Fruit fly (Drosophila melanogaster) whole organism, embryonic: ENCODE data around the gene Miox.

Experiments
- ATbp ChIP-seq: fragments of 200-800 bp; sonication (Bioruptor generic); optimal IDR thresholded peaks from 2 replicates; lab custom pipeline; 2017; ENCODE audit warnings: missing biosample characterization, mild to moderate bottlenecking, missing genetic modification characterization, missing genetic modification reagents
- Awh ChIP-seq: fragments of 200-800 bp; sonication (Bioruptor generic); IDR thresholded peaks from 2 replicates; pipeline ENCODE4, ENCODE4 v1.3.6; 2022; ENCODE audit warnings: missing biosample characterization, missing genetic modification characterization
- CG10147 ChIP-seq: fragments of 200-800 bp; sonication (Bioruptor generic); optimal IDR thresholded peaks from 2 replicates; lab custom pipeline; 2019; ENCODE audit warnings: missing biosample characterization, mild to moderate bottlenecking, missing genetic modification characterization, moderate library complexity
- CG10543 ChIP-seq: fragments of 200-800 bp; sonication (Bioruptor generic); optimal IDR thresholded peaks from 3 replicates; lab custom pipeline; 2017; ENCODE audit warnings: missing biosample characterization, mild to moderate bottlenecking, missing genetic modification characterization, moderate library complexity
- CG11723 ChIP-seq: fragments of 200-800 bp; sonication (Bioruptor generic); optimal IDR thresholded peaks from 2 replicates; lab custom pipeline; 2017; ENCODE audit warnings: missing biosample characterization, mild to moderate bottlenecking, missing genetic modification characterization
- CG12071 ChIP-seq: fragments of 200-800 bp; sonication (Bioruptor generic); optimal IDR thresholded peaks from 3 replicates; lab custom pipeline; 2018; ENCODE audit warnings: missing biosample characterization, mild to moderate bottlenecking, missing genetic modification characterization
- CG12659 ChIP-seq: fragments of 200-800 bp; sonication (Bioruptor generic); optimal IDR thresholded peaks from 3 replicates; lab custom pipeline; 2017; ENCODE audit warnings: mild to moderate bottlenecking, missing biosample characterization, missing genetic modification reagents, missing genetic modification characterization
- CG14014 ChIP-seq: fragments of 200-800 bp; sonication (Bioruptor generic); IDR thresholded peaks from 2 replicates; pipeline ENCODE4 v1.3.6; 2022; ENCODE audit warnings: missing biosample characterization, missing genetic modification characterization
- CG17912 ChIP-seq: fragments of 200-800 bp; sonication (Bioruptor generic); optimal IDR thresholded peaks from 2 replicates; lab custom pipeline; 2018; ENCODE audit warnings: missing biosample characterization, mild to moderate bottlenecking, missing genetic modification characterization
- CG2712 ChIP-seq: fragments of 200-800 bp; optimal IDR thresholded peaks from 3 replicates; lab custom pipeline; 2019; ENCODE audit warnings: missing biosample characterization, mild to moderate bottlenecking, missing genetic modification characterization, moderate library complexity
- CG30403 ChIP-seq: fragments of 200-800 bp; sonication (Bioruptor generic); optimal IDR thresholded peaks from 3 replicates; lab custom pipeline; 2016; ENCODE audit warnings: missing biosample characterization, missing genetic modification characterization
- CG31441 ChIP-seq: fragments of 200-800 bp; sonication (Bioruptor generic); IDR thresholded peaks from 2 replicates; pipeline ENCODE4 v1.3.6; 2022; ENCODE audit warnings: missing biosample characterization, missing genetic modification characterization
- CG32532 ChIP-seq: fragments of 200-800 bp; sonication (Bioruptor generic); IDR thresholded peaks from 2 replicates; pipeline ENCODE4 v1.3.6; 2022; ENCODE audit warnings: missing biosample characterization, missing genetic modification characterization
- CG32767 ChIP-seq: fragments of 200-800 bp; sonication (Bioruptor generic); IDR thresholded peaks from 2 replicates; pipeline ENCODE4 v1.3.6; 2022; ENCODE audit warnings: missing biosample characterization, missing genetic modification characterization
- CG6689 ChIP-seq: fragments of 200-800 bp; sonication (Bioruptor generic); IDR thresholded peaks from 2 replicates; pipeline ENCODE4 v1.3.6; 2022; ENCODE audit warnings: missing biosample characterization, missing genetic modification characterization
- CG7839 ChIP-seq: fragments of 200-800 bp; sonication (Bioruptor generic); optimal IDR thresholded peaks from 3 replicates; lab custom pipeline; 2018; ENCODE audit warnings: missing biosample characterization, mild to moderate bottlenecking, missing genetic modification characterization, moderate library complexity
- CG9727 ChIP-seq: fragments of 200-800 bp; sonication (Bioruptor generic); optimal IDR thresholded peaks from 3 replicates; lab custom pipeline; 2017; ENCODE audit warnings: missing biosample characterization, mild to moderate bottlenecking, missing genetic modification characterization
- CG9817 ChIP-seq: fragments of 200-800 bp; sonication (Bioruptor generic); optimal IDR thresholded peaks from 2 replicates; lab custom pipeline; 2018; ENCODE audit warnings: missing biosample characterization, mild to moderate bottlenecking, missing genetic modification characterization, moderate library complexity
- Camta ChIP-seq: fragments of 200-800 bp; sonication (Bioruptor generic); optimal IDR thresholded peaks from 2 replicates; lab custom pipeline; 2016; ENCODE audit warnings: missing biosample characterization, missing genetic modification characterization
- Dad ChIP-seq: fragments of 200-800 bp; sonication (Bioruptor generic); optimal IDR thresholded peaks from 3 replicates; lab custom pipeline; 2016; ENCODE audit warnings: missing biosample characterization, missing genetic modification characterization
- Dbx ChIP-seq: fragments of 200-800 bp; sonication (Bioruptor generic); IDR thresholded peaks from 3 replicates; pipeline ENCODE4 v1.3.6; 2022; ENCODE audit warnings: missing biosample characterization, missing genetic modification characterization
- Dek ChIP-seq: fragments of 200-800 bp; sonication (Bioruptor generic); optimal IDR thresholded peaks from 3 replicates; lab custom pipeline; 2019; ENCODE audit warnings: missing biosample characterization, mild to moderate bottlenecking, missing genetic modification characterization, moderate library complexity
- Dip3 ChIP-seq: fragments of 200-800 bp; sonication (Bioruptor generic); optimal IDR thresholded peaks from 3 replicates; lab custom pipeline; 2016; ENCODE audit warnings: missing biosample characterization, missing genetic modification characterization
- Elba2 ChIP-seq: fragments of 200-800 bp; sonication (Bioruptor generic); optimal IDR thresholded peaks from 3 replicates; lab custom pipeline; 2016; ENCODE audit warnings: missing biosample characterization, missing genetic modification characterization
- Gug ChIP-seq: fragments of 200-800 bp; sonication (Bioruptor generic); IDR thresholded peaks from 4 replicates; pipeline ENCODE4 v1.3.6; 2022; ENCODE audit warnings: missing biosample characterization, missing genetic modification characterization
- HHEX ChIP-seq: fragments of 200-800 bp; sonication (Bioruptor generic); optimal IDR thresholded peaks from 3 replicates; lab custom pipeline; 2017; ENCODE audit warnings: missing biosample characterization, mild to moderate bottlenecking, missing genetic modification characterization, missing genetic modification reagents
- HLH3B ChIP-seq: fragments of 200-800 bp; sonication (Bioruptor generic); IDR thresholded peaks from 2 replicates; pipeline ENCODE4 v1.3.6; 2022; ENCODE audit warnings: missing biosample characterization, missing genetic modification characterization
- Hmx ChIP-seq: fragments of 200-800 bp; sonication (Bioruptor generic); optimal IDR thresholded peaks from 2 replicates; lab custom pipeline; 2016; ENCODE audit warnings: missing biosample characterization, missing genetic modification characterization
- Mad ChIP-seq: fragments of 200-800 bp; sonication (Bioruptor generic); optimal IDR thresholded peaks from 2 replicates; lab custom pipeline; 2016; ENCODE audit warnings: missing biosample characterization, missing genetic modification characterization
- Oaz ChIP-seq: fragments of 200-800 bp; sonication (Bioruptor generic); IDR thresholded peaks from 2 replicates; pipeline ENCODE4 v1.3.6; 2022; ENCODE audit warnings: missing biosample characterization, missing genetic modification characterization
- TFAM ChIP-seq: fragments of 200-800 bp; sonication (Bioruptor generic); optimal IDR thresholded peaks from 2 replicates; lab custom pipeline; 2017; ENCODE audit warnings: missing biosample characterization, missing genetic modification characterization, inconsistent platforms
- Xbp1 ChIP-seq: fragments of 200-800 bp; sonication (Bioruptor generic); optimal IDR thresholded peaks from 3 replicates; lab custom pipeline; 2016; ENCODE audit warnings: missing biosample characterization, mild to moderate bottlenecking, missing genetic modification characterization
- ap ChIP-seq: fragments of 200-800 bp; sonication (Bioruptor generic); IDR thresholded peaks from 2 replicates; pipeline ENCODE4 v1.3.6; 2022; ENCODE audit warnings: missing biosample characterization, missing genetic modification characterization
- bcd ChIP-seq: fragments of 200-800 bp; sonication (Bioruptor generic); optimal IDR thresholded peaks from 2 replicates; lab custom pipeline; 2017; ENCODE audit warnings: missing biosample characterization, mild to moderate bottlenecking, missing genetic modification characterization
- bsh ChIP-seq, 2 experiments: fragments of 200-800 bp; sonication (Bioruptor generic); optimal IDR thresholded peaks; 2 replicates each; lab custom pipeline; 2017 to 2018; ENCODE audit warnings: mild to moderate bottlenecking in 2 of 2, missing biosample characterization in 2 of 2, missing genetic modification characterization in 2 of 2, moderate library complexity in 1 of 2
- ems ChIP-seq: fragments of 200-800 bp; sonication (Bioruptor generic); optimal IDR thresholded peaks from 3 replicates; lab custom pipeline; 2016; ENCODE audit warnings: missing biosample characterization, missing genetic modification characterization
- fd96Cb ChIP-seq: fragments of 200-800 bp; sonication (Bioruptor generic); optimal IDR thresholded peaks from 2 replicates; lab custom pipeline; 2018; ENCODE audit warnings: missing biosample characterization, mild to moderate bottlenecking, missing genetic modification characterization, moderate library complexity
- gcm2 ChIP-seq: fragments of 200-800 bp; sonication (Bioruptor generic); optimal IDR thresholded peaks from 2 replicates; lab custom pipeline; 2016; ENCODE audit warnings: missing biosample characterization, missing genetic modification characterization
- hbn ChIP-seq: fragments of 200-800 bp; sonication (Bioruptor generic); IDR thresholded peaks from 2 replicates; pipeline ENCODE4 v1.3.6; 2022; ENCODE audit warnings: missing biosample characterization, missing genetic modification characterization; ENCODE audit not compliant: partially characterized antibody
- ken ChIP-seq: fragments of 200-800 bp; sonication (Bioruptor generic); IDR thresholded peaks from 3 replicates; pipeline ENCODE4 v1.3.6; 2022; ENCODE audit warnings: missing biosample characterization, missing genetic modification characterization
- mld ChIP-seq: fragments of 200-800 bp; sonication (Bioruptor generic); IDR thresholded peaks from 3 replicates; pipeline ENCODE4 v1.3.6; 2022; ENCODE audit warnings: missing biosample characterization, missing genetic modification characterization; ENCODE audit not compliant: partially characterized antibody
- odd ChIP-seq: fragments of 200-800 bp; sonication (Bioruptor generic); optimal IDR thresholded peaks from 2 replicates; lab custom pipeline; 2017; ENCODE audit warnings: missing biosample characterization, mild to moderate bottlenecking, missing genetic modification characterization
- phol ChIP-seq: fragments of 200-800 bp; sonication (Bioruptor generic); optimal IDR thresholded peaks from 3 replicates; lab custom pipeline; 2018; ENCODE audit warnings: missing biosample characterization, mild to moderate bottlenecking, missing genetic modification characterization, moderate library complexity
- ro ChIP-seq: fragments of 200-800 bp; sonication (Bioruptor generic); IDR thresholded peaks from 2 replicates; pipeline ENCODE4 v1.3.6; 2022; ENCODE audit warnings: missing biosample characterization, missing genetic modification characterization
- so ChIP-seq: fragments of 200-800 bp; sonication (Bioruptor generic); IDR thresholded peaks from 3 replicates; pipeline ENCODE4 v1.3.6; 2022; ENCODE audit warnings: missing biosample characterization, missing genetic modification characterization
- tgo ChIP-seq: fragments of 200-800 bp; sonication (Bioruptor generic); IDR thresholded peaks from 3 replicates; pipeline ENCODE4 v1.3.6; 2022; ENCODE audit warnings: missing biosample characterization, missing genetic modification characterization
- tx ChIP-seq: fragments of 200-800 bp; sonication (Bioruptor generic); optimal IDR thresholded peaks from 2 replicates; lab custom pipeline; 2016; ENCODE audit warnings: missing biosample characterization, missing genetic modification characterization
- vnd ChIP-seq: fragments of 200-800 bp; sonication (Bioruptor generic); IDR thresholded peaks from 3 replicates; pipeline ENCODE4 v1.3.6; 2022; ENCODE audit warnings: missing biosample characterization, missing genetic modification characterization; ENCODE audit not compliant: partially characterized antibody
- z ChIP-seq: fragments of 200-800 bp; sonication (Bioruptor generic); IDR thresholded peaks from 3 replicates; pipeline ENCODE4 v1.3.6; 2022; ENCODE audit warnings: missing biosample characterization, missing genetic modification characterization
- zfh2 ChIP-seq: fragments of 200-800 bp; sonication (Bioruptor generic); optimal IDR thresholded peaks from 2 replicates; lab custom pipeline; 2016; ENCODE audit warnings: missing biosample characterization, missing genetic modification characterization

Gene Miox

dm6 chr3L:12139232-12139698, 45.5 kb upstream of the Miox start (continued):
- TF ChIP-seq tgo (GFP tag; lab: Robert Waterston, UW) (peak; percentile 50; the same call in 2 of the 3 replicates), ATbp (GFP tag; lab: Kevin White, UChicago) (peak; percentile 49), bcd (GFP tag; lab: Kevin White, UChicago) (peak; percentile 47), CG10543 (GFP tag; lab: Kevin White, UChicago) (peak; percentile 49), Dip3 (peak; percentile 29), phol (tag; lab: Kevin White, UChicago) (peak; percentile 52), CG10147 (GFP tag; lab: Kevin White, UChicago) (no peak), gcm2 (GFP tag; lab: Kevin White, UChicago) (peak; percentile 21), HHEX (GFP tag; lab: Kevin White, UChicago) (peak; percentile 46), ap (GFP tag; lab: Robert Waterston, UW) (0 out of 2 replicates have a peak, but pooled peaks have one; percentile 4), Awh (GFP tag; lab: Robert Waterston, UW) (peak; percentile 48; the same call in 1 of the 2 replicates), CG32767 (GFP tag; lab: Robert Waterston, UW) (no peak; the same call in 1 of the 2 replicates), Mad (GFP tag; lab: Kevin White, UChicago) (no peak), odd (GFP tag; lab: Kevin White, UChicago) (peak; percentile 19), CG9727 (GFP tag; lab: Kevin White, UChicago) (peak; percentile 44), CG2712 (tag; lab: Kevin White, UChicago) (peak; percentile 55), CG14014 (peak; percentile 45; the same call in 1 of the 2 replicates), bsh (GFP tag; optimal IDR thresholded peaks at IDR 0.05; lab: Kevin White, UChicago) (peak in 1 of 2 experiments; percentile 36), ems (GFP tag; lab: Kevin White, UChicago) (peak; percentile 53), CG6689 (GFP tag; lab: Robert Waterston, UW) (peak; percentile 59), CG9817 (tag; lab: Kevin White, UChicago) (peak; percentile 70), CG30403 (peak; percentile 56), Camta (no peak), fd96Cb (tag; lab: Kevin White, UChicago) (peak; percentile 36), Dek (tag; lab: Kevin White, UChicago) (peak; percentile 50), Dbx (GFP tag; lab: Robert Waterston, UW) (no peak), CG12071 (no peak), Xbp1 (GFP tag; lab: Kevin White, UChicago) (peak; percentile 60), Elba2 (GFP tag; lab: Kevin White, UChicago) (no peak), CG17912 (GFP tag; lab: Kevin White, UChicago) (no peak), Hmx (GFP tag; lab: Kevin White, UChicago) (no peak), Oaz (no peak), Gug (GFP tag; lab: Robert Waterston, UW) (no peak; the same call in 3 of the 4 replicates), CG12659 (GFP tag; lab: Kevin White, UChicago) (peak; percentile 38), so (0 out of 3 replicates have a peak, but pooled peaks have one; percentile 28), z (no peak), hbn (no peak), mld (GFP tag; lab: Robert Waterston, UW) (0 out of 3 replicates have a peak, but pooled peaks have one; percentile 7), CG7839 (peak; percentile 70), vnd (GFP tag; lab: Robert Waterston, UW) (no peak), CG32532 (GFP tag; lab: Robert Waterston, UW) (peak; percentile 57; the same call in 1 of the 2 replicates), TFAM (GFP tag; lab: Kevin White, UChicago) (no peak), Dad (peak; percentile 5), CG11723 (GFP tag; lab: Kevin White, UChicago) (peak; percentile 20), ken (no peak; the same call in 2 of the 3 replicates), tx (GFP tag; lab: Kevin White, UChicago) (peak; percentile 28), CG31441 (GFP tag; lab: Robert Waterston, UW) (peak; percentile 43; the same call in 1 of the 2 replicates), ro (GFP tag; lab: Robert Waterston, UW) (0 out of 2 replicates have a peak, but pooled peaks have one; percentile 13), HLH3B (GFP tag; lab: Robert Waterston, UW) (no peak), zfh2 (GFP tag; lab: Kevin White, UChicago) (peak; percentile 54)
